Fruit fly (Drosophila melanogaster): ENCODE results near the gene CG3407.

CG3407 gene

DNA sequence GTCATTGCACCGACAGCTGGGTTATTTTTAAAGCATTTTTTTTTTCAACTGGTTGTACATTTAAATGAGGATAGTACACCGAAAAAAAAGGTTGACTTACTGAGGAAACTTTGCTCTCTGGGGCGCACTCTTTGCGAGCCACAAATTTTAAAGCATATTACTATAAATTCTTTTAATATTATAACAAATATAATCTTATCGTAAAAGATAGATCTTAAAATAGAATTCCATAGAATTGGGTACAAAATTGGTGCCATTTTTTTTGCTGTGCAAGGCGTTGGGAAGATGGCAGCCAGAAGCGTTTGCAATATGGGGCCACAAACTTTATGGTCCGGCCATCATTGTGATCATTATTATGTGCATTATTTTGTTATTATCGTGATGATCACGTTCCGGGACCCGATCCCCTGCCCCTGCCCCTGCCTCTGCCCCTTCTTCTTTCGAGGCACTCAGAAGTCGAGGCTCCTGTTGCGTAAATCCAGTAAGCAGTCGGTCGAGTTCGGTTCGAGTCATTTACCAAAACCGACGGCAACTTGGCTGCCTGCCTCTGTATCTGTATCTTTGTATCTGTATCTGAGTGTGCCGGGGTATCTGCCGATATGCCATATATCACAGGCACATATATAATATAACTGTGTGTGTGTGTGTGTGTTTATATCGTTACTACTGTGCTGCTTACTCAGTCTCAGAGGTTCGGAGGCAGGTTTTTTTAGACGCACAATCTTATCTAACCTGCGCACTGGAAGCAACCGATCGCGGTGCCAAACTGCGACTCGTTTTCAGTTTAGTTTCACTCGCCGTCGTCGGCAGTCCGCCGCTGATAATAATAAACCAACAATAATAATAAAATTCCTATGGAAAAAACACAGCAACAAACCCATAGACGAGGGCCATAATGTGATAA lies 34.8 kb downstream of the CG3407 start (continued):
- no peak for TF ChIP-seq CG16813 (GFP tag; IDR thresholded peaks at IDR 0.05; ENCODE audit: partially characterized antibody)
- peak; percentile 60; the same call in 1 of the 3 replicates for TF ChIP-seq CG2199 (GFP tag; IDR thresholded peaks at IDR 0.05)
- peak in 1 of 2 experiments; percentile 56 for TF ChIP-seq Hr51 (GFP tag; optimal IDR thresholded peaks at IDR 0.05)
- peak; percentile 19; the same call in 1 of the 2 replicates for TF ChIP-seq NFAT (GFP tag; IDR thresholded peaks at IDR 0.05)
- TF ChIP-seq aop (GFP tag; IDR thresholded peaks at IDR 0.05): no peak
- no peak for TF ChIP-seq CG1603 (tag; optimal IDR thresholded peaks at IDR 0.05)
- no peak for TF ChIP-seq Oaz (GFP tag; IDR thresholded peaks at IDR 0.05)
- peak; percentile 39 for TF ChIP-seq fd96Cb (tag; optimal IDR thresholded peaks at IDR 0.05)
- no peak for TF ChIP-seq CG7372 (GFP tag; IDR thresholded peaks at IDR 0.05)
- 0 out of 2 replicates have a peak, but pooled peaks have one; percentile 38 for TF ChIP-seq unc-4 (GFP tag; IDR thresholded peaks at IDR 0.05; ENCODE audit: partially characterized antibody)
- TF ChIP-seq z (GFP tag; IDR thresholded peaks at IDR 0.05): peak; percentile 70; the same call in 2 of the 3 replicates
- peak; percentile 60 for TF ChIP-seq CG2712 (tag; optimal IDR thresholded peaks at IDR 0.05)
- TF ChIP-seq CG6765 (GFP tag; optimal IDR thresholded peaks at IDR 0.05): peak; percentile 45
- peak; percentile 4 for TF ChIP-seq CG12155 (GFP tag; optimal IDR thresholded peaks at IDR 0.05)
- TF ChIP-seq ato (GFP tag; IDR thresholded peaks at IDR 0.05; ENCODE audit: partially characterized antibody): no peak
- peak; percentile 15 for TF ChIP-seq HHEX (GFP tag; optimal IDR thresholded peaks at IDR 0.05)
- peak; percentile 36 for TF ChIP-seq CG9727 (GFP tag; optimal IDR thresholded peaks at IDR 0.05)
- TF ChIP-seq Pdp1 (GFP tag; optimal IDR thresholded peaks at IDR 0.05): peak in 1 of 2 experiments; percentile 86
- peak; percentile 75; the same call in 1 of the 4 replicates for TF ChIP-seq chinmo (GFP tag; IDR thresholded peaks at IDR 0.05; ENCODE audit: partially characterized antibody)
- peak; percentile 2 for TF ChIP-seq Dek (tag; optimal IDR thresholded peaks at IDR 0.05)
- TF ChIP-seq org-1 (GFP tag; optimal IDR thresholded peaks at IDR 0.05): no peak
- no peak for TF ChIP-seq NC2α (GFP tag; optimal IDR thresholded peaks at IDR 0.05)
- TF ChIP-seq CG15011 (GFP tag; optimal IDR thresholded peaks at IDR 0.05): no peak
- TF ChIP-seq dpn (GFP tag; optimal IDR thresholded peaks at IDR 0.05): peak in 1 of 2 experiments; percentile 38
- no peak for TF ChIP-seq CG4854 (GFP tag; optimal IDR thresholded peaks at IDR 0.05)
- TF ChIP-seq CG11695 (GFP tag; IDR thresholded peaks at IDR 0.05): peak; percentile 38; the same call in 1 of the 3 replicates
- TF ChIP-seq CG17829 (tag; optimal IDR thresholded peaks at IDR 0.05): peak; percentile 8
- no peak for TF ChIP-seq sr (GFP tag; IDR thresholded peaks at IDR 0.05)
- 0 out of 2 replicates have a peak, but pooled peaks have one; percentile 7 for TF ChIP-seq Atf6 (GFP tag; IDR thresholded peaks at IDR 0.05)
- TF ChIP-seq CG3726 (GFP tag; IDR thresholded peaks at IDR 0.05): no peak
- no peak for TF ChIP-seq dati (GFP tag; IDR thresholded peaks at IDR 0.05)
- no peak for TF ChIP-seq tx (GFP tag; optimal IDR thresholded peaks at IDR 0.05)
- no peak for TF ChIP-seq Lhr (GFP tag; optimal IDR thresholded peaks at IDR 0.05)
- peak; percentile 13 for TF ChIP-seq ind (GFP tag; optimal IDR thresholded peaks at IDR 0.05)
- peak; percentile 64 for TF ChIP-seq Sox102F (GFP tag; optimal IDR thresholded peaks at IDR 0.05)
- TF ChIP-seq kni (GFP tag; optimal IDR thresholded peaks at IDR 0.05): peak; percentile 82
- no peak for TF ChIP-seq CG4730 (GFP tag; IDR thresholded peaks at IDR 0.05)
- TF ChIP-seq unpg (GFP tag; optimal IDR thresholded peaks at IDR 0.05): peak; percentile 60
- TF ChIP-seq CG5180 (GFP tag; optimal IDR thresholded peaks at IDR 0.05): peak; percentile 1
- peak; percentile 16 for TF ChIP-seq CG12744 (GFP tag; optimal IDR thresholded peaks at IDR 0.05)
- TF ChIP-seq E2f1 (GFP tag; IDR thresholded peaks at IDR 0.05): no peak
- peak; percentile 80 for TF ChIP-seq CG34376 (GFP tag; optimal IDR thresholded peaks at IDR 0.05)
- peak; percentile 34 for TF ChIP-seq CG12391 (tag; optimal IDR thresholded peaks at IDR 0.05)

Measured in whole organism, embryonic.